Fruit fly (Drosophila melanogaster) whole organism, wandering third instar larva: ENCODE measurements around the gene wrd.

Experiments
- Myc ChIP-seq: fragments of >200 bp; optimal IDR thresholded peaks from 2 replicates; lab custom pipeline; 2017
- Sp1 ChIP-seq: fragments of 200-800 bp; sonication (Bioruptor generic); optimal IDR thresholded peaks from 3 replicates; lab custom pipeline; 2019; ENCODE audit warnings: missing biosample characterization, mild to moderate bottlenecking, missing genetic modification characterization, moderate library complexity
- ey ChIP-seq: fragments of 200-800 bp; sonication (Bioruptor generic); optimal IDR thresholded peaks from 2 replicates; lab custom pipeline; 2016; ENCODE audit warnings: missing biosample characterization, missing genetic modification characterization

DNA sequence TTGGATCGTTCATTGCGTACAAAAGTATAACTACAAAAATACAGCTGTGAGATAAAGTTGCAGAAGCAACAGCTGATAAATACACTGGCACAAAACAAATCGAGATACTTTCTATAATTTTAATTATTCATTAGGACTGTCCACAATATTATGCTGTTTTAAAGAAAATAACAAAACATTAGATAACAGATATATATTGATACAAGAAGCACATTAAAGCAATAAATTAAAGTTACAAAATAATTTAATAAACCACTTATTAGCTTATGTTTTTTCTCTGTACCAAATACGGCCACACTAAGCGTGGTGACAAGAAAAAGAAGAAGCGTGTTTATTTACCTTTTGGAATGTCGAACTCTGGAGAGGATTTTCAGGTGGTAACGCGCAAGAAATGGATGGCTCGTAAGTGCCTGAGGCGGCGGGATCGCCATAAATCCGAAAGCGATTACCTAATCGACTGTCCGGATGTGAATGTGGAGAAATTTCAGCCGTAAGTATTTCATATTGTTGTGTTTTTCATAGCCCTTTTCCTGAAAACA is 52.7 kb downstream of the wrd start, which contains the start of the genes CG7988 and CG7183:
- TF ChIP-seq ey (GFP tag; lab: Kevin White, UChicago): peak; percentile 96
- no peak for TF ChIP-seq Myc (lab: Kevin White, UChicago)
- TF ChIP-seq Sp1 (GFP tag; lab: Kevin White, UChicago): peak; percentile 98
